Worm (Caenorhabditis elegans): ENCODE results near the gene ins-13.
A peak's percentile ranks its signal among the peaks of the same experiment; 100 is the strongest.

Gene ins-13

ce11 chrII:5572082-5572746 lies 27.6 kb upstream of the ins-13 start (continued):
- TF ChIP-seq ceh-88 (GFP tag; IDR thresholded peaks at IDR 0.05) (no peak), grh-1 (GFP tag; IDR thresholded peaks at IDR 0.05) (peak; percentile 34; the same call in 1 of the 2 replicates), blmp-1 (tag; optimal IDR thresholded peaks at IDR 0.05) (peak; percentile 13), lin-35 (GFP tag; optimal IDR thresholded peaks at IDR 0.05) (peak in 1 of 2 experiments; percentile 60), F16B12.6 (tag; optimal IDR thresholded peaks at IDR 0.05) (no peak)

DNA sequence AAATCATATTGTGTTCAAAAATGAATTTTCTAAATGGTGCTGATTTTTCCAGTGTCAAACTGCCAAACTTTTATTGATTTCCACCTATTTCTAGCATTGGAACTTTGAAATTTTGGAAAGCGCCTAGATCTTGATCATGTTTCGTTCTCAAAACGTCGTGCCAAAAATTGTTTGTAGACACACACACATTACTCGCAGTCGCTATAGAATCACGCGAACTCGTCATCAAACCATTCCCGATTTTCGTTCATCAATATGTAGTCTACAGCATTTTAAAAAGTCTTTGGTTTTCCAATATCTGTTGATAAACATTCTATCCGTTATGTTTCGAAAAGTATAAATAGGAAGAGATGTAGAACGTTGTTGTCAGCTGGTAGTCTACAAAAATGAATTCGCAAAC lies 25.6 kb upstream of the ins-13 start, which contains the start of the genes C17C3.1 and C17C3.15:
TSS of gene C17C3.1 (plus strand) at position 301 of the 400 bp plus-strand sequence.
TSS of gene C17C3.15 (plus strand) at position 383 of the 400 bp plus-strand sequence.
- TF ChIP-seq lin-14 (GFP tag; optimal IDR thresholded peaks at IDR 0.05): peak; percentile 11
- no peak for TF ChIP-seq vab-15 (tag; optimal IDR thresholded peaks at IDR 0.05)
- TF ChIP-seq nhr-85 (tag): peak; percentile 78
- no peak for TF ChIP-seq isw-1 (GFP tag; IDR thresholded peaks at IDR 0.05)
- peak; percentile 9 for TF ChIP-seq nhr-71 (tag; optimal IDR thresholded peaks at IDR 0.05)

ce11 chrII:5565082-5565623 lies 20.5 kb upstream of the ins-13 start:
- TF ChIP-seq snpc-4 (tag; optimal IDR thresholded peaks at IDR 0.05) (no peak), elt-2 (tag; optimal IDR thresholded peaks at IDR 0.05) (no peak), hlh-4 (tag; optimal IDR thresholded peaks at IDR 0.05) (no peak), ztf-11 (tag; optimal IDR thresholded peaks at IDR 0.05) (no peak), mab-9 (GFP tag; IDR thresholded peaks at IDR 0.05) (no peak), ceh-82 (tag; optimal IDR thresholded peaks at IDR 0.05) (no peak), vab-15 (tag; optimal IDR thresholded peaks at IDR 0.05) (no peak), aha-1 (tag; optimal IDR thresholded peaks at IDR 0.05) (no peak), swsn-7 (tag; optimal IDR thresholded peaks at IDR 0.05) (no peak), elt-3 (tag; optimal IDR thresholded peaks at IDR 0.05) (no peak), lin-13 (GFP tag; optimal IDR thresholded peaks at IDR 0.05) (no peak), sptf-1 (tag; optimal IDR thresholded peaks at IDR 0.05) (no peak), dpl-1 (GFP tag; optimal IDR thresholded peaks at IDR 0.05) (no peak), mdl-1 (tag; optimal IDR thresholded peaks at IDR 0.05) (no peak), snu-23 (GFP tag; optimal IDR thresholded peaks at IDR 0.05) (no peak), egl-27 (tag; optimal IDR thresholded peaks at IDR 0.05) (no peak), ces-1 (GFP tag; optimal IDR thresholded peaks at IDR 0.05) (no peak)

DNA sequence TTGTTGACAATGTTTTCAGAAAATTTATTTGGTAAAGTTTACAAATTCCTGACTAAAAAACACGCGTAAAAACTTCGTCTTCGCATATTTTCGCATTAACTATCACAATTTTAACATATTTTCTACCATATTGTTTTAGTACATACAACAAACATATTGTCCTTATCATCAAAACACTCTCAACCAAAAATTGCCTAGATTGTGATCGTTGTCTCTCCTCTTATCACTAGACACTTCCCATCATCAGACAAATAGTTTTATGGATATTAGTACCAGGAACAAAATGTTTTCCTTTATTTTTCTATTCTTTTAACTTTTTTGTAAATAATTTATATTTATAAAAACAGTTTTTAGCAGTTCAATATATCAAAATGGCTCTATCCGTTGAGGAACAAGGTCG lies 16.7 kb upstream of the ins-13 start, which contains the start of gene C17C3.3:
TSS of gene C17C3.3 (plus strand) at position 346 of the 400 bp plus-strand sequence.
- TF ChIP-seq snu-23 (GFP tag; optimal IDR thresholded peaks at IDR 0.05): no peak
- TF ChIP-seq elt-2 (tag; optimal IDR thresholded peaks at IDR 0.05): peak; percentile 92

ce11 chrII:5557134-5557533 lies 12.5 kb upstream of the ins-13 start:
- TF ChIP-seq C34B4.2 (tag; optimal IDR thresholded peaks at IDR 0.05) (no peak), xbp-1 (tag; optimal IDR thresholded peaks at IDR 0.05) (no peak), elt-2 (tag; optimal IDR thresholded peaks at IDR 0.05) (peak; percentile 99), fos-1 (tag; optimal IDR thresholded peaks at IDR 0.05) (no peak), nhr-71 (tag; optimal IDR thresholded peaks at IDR 0.05) (peak; percentile 59), nhr-20 (tag; optimal IDR thresholded peaks at IDR 0.05) (peak; percentile 21), unc-62 (GFP tag; optimal IDR thresholded peaks at IDR 0.05) (no peak), nhr-47 (tag; optimal IDR thresholded peaks at IDR 0.05) (no peak), aha-1 (tag; optimal IDR thresholded peaks at IDR 0.05) (no peak), mdl-1 (tag; optimal IDR thresholded peaks at IDR 0.05) (peak in 1 of 2 experiments; percentile 22), lin-35 (GFP tag; optimal IDR thresholded peaks at IDR 0.05) (peak in 1 of 2 experiments; percentile 57), fkh-8 (tag; optimal IDR thresholded peaks at IDR 0.05) (no peak), skn-1 (tag; optimal IDR thresholded peaks at IDR 0.05) (no peak), ces-1 (GFP tag; optimal IDR thresholded peaks at IDR 0.05) (no peak), nhr-12 (tag; optimal IDR thresholded peaks at IDR 0.05) (no peak), mab-9 (GFP tag; IDR thresholded peaks at IDR 0.05) (no peak), nhr-28 (tag; optimal IDR thresholded peaks at IDR 0.05) (no peak), vab-15 (tag; optimal IDR thresholded peaks at IDR 0.05) (no peak), lsy-2 (tag; optimal IDR thresholded peaks at IDR 0.05) (no peak), snpc-4 (tag; optimal IDR thresholded peaks at IDR 0.05) (no peak), C16A3.4 (tag; optimal IDR thresholded peaks at IDR 0.05) (no peak), ceh-63 (GFP tag; optimal IDR thresholded peaks at IDR 0.05) (no peak), hlh-17 (GFP tag; optimal IDR thresholded peaks at IDR 0.05; ENCODE audit: borderline replicate concordance) (no peak)
